Fruit fly (Drosophila melanogaster): Measurements from ENCODE around the gene Irp-1A.

dm6 chr3R:22766072-22766471 lies 41.7 kb upstream of the Irp-1A start, which contains the start of gene Nepl15:
- TF ChIP-seq PHDP (tag; optimal IDR thresholded peaks at IDR 0.05) (no peak), CG4424 (GFP tag; optimal IDR thresholded peaks at IDR 0.05) (no peak), Ets65A (GFP tag) (peak; percentile 23), CG17912 (GFP tag; optimal IDR thresholded peaks at IDR 0.05) (no peak), tio (GFP tag; optimal IDR thresholded peaks at IDR 0.05) (no peak), Atf-2 (GFP tag; optimal IDR thresholded peaks at IDR 0.05) (no peak), CG7963 (GFP tag; IDR thresholded peaks at IDR 0.05; ENCODE audit: partially characterized antibody) (no peak), yki (optimal IDR thresholded peaks at IDR 0.05) (no peak), E2f2 (GFP tag; IDR thresholded peaks at IDR 0.05) (no peak), ttk (GFP tag; IDR thresholded peaks at IDR 0.05) (no peak), CG2116 (GFP tag; optimal IDR thresholded peaks at IDR 0.05) (no peak), Dll (GFP tag; IDR thresholded peaks at IDR 0.05; ENCODE audit: partially characterized antibody) (no peak)
